Fruit fly (Drosophila melanogaster): ENCODE results near the gene comt.

dm6 chrX:13256967-13257366 lies 1.9 kb upstream of the comt start:
- no peak for TF ChIP-seq Dll (optimal IDR thresholded peaks at IDR 0.05)
- TF ChIP-seq psq (optimal IDR thresholded peaks at IDR 0.05): no peak
- TF ChIP-seq CG8478 (optimal IDR thresholded peaks at IDR 0.05): no peak
- no peak for TF ChIP-seq usp (GFP tag; optimal IDR thresholded peaks at IDR 0.05)
